Fruit fly (Drosophila melanogaster) whole organism: Measurements from ENCODE around the gene CG46435.

ENCODE experiments used
- CG8478 ChIP-seq: fragments of >200 bp; optimal IDR thresholded peaks from 2 replicates; lab custom pipeline; 2018; ENCODE audit warnings: inconsistent platforms
- Dll ChIP-seq: fragments of >200 bp; optimal IDR thresholded peaks from 2 replicates; lab custom pipeline; 2017
- EcR ChIP-seq, 2 experiments: fragments of >200 bp; optimal IDR thresholded peaks; 2 replicates each; lab custom pipeline; 2017; ENCODE audit warnings: missing biosample characterization in 2 of 2, missing genetic modification characterization in 2 of 2, missing genetic modification reagents in 2 of 2
- pan ChIP-seq: fragments of >200 bp; optimal IDR thresholded peaks from 2 replicates; lab custom pipeline; 2017
- psq ChIP-seq: fragments of >200 bp; optimal IDR thresholded peaks from 2 replicates; lab custom pipeline; 2017
- usp ChIP-seq: fragments of >200 bp; optimal IDR thresholded peaks from 2 replicates; lab custom pipeline; 2017; ENCODE audit warnings: missing biosample characterization, missing genetic modification characterization, mixed read lengths

CG46435 gene

dm6 chr3L:19568999-19569398, 24.1 kb downstream of the CG46435 start:
- TF ChIP-seq EcR (GFP tag; optimal IDR thresholded peaks at IDR 0.05; lab: Kevin White, UChicago), result no peak
- TF ChIP-seq usp (GFP tag; lab: Kevin White, UChicago), result no peak
- no peak for TF ChIP-seq CG8478 (lab: Kevin White, UChicago)
- TF ChIP-seq pan (lab: Kevin White, UChicago), result no peak
- TF ChIP-seq psq, result no peak
- TF ChIP-seq Dll (lab: Kevin White, UChicago), result no peak

dm6 chr3L:19569407-19569806, 24.5 kb downstream of the CG46435 start:
- no peak for TF ChIP-seq usp (GFP tag; lab: Kevin White, UChicago)
- TF ChIP-seq Dll (lab: Kevin White, UChicago), result no peak
- TF ChIP-seq psq, result no peak
- no peak for TF ChIP-seq pan (lab: Kevin White, UChicago)
- TF ChIP-seq CG8478 (lab: Kevin White, UChicago), result no peak
- no peak for TF ChIP-seq EcR (GFP tag; optimal IDR thresholded peaks at IDR 0.05; lab: Kevin White, UChicago)

- TF ChIP-seq usp (GFP tag; lab: Kevin White, UChicago), result no peak
- no peak for TF ChIP-seq Dll (lab: Kevin White, UChicago)
- no peak for TF ChIP-seq pan (lab: Kevin White, UChicago)
- no peak for TF ChIP-seq CG8478 (lab: Kevin White, UChicago)
- TF ChIP-seq EcR (GFP tag; optimal IDR thresholded peaks at IDR 0.05; lab: Kevin White, UChicago), result no peak
- no peak for TF ChIP-seq psq
These were observed 29.5 kb downstream of the CG46435 start for dm6 chr3L:19574452-19574851.

dm6 chr3L:19575650-19576049, 30.7 kb downstream of the CG46435 start:
- no peak for TF ChIP-seq CG8478 (lab: Kevin White, UChicago)
- TF ChIP-seq EcR (GFP tag; optimal IDR thresholded peaks at IDR 0.05; lab: Kevin White, UChicago), result no peak
- no peak for TF ChIP-seq Dll (lab: Kevin White, UChicago)

- TF ChIP-seq EcR (GFP tag; optimal IDR thresholded peaks at IDR 0.05; lab: Kevin White, UChicago), result no peak
- no peak for TF ChIP-seq CG8478 (lab: Kevin White, UChicago)
- TF ChIP-seq Dll (lab: Kevin White, UChicago), result no peak
- TF ChIP-seq usp (GFP tag; lab: Kevin White, UChicago), result no peak
- no peak for TF ChIP-seq psq
- TF ChIP-seq pan (lab: Kevin White, UChicago), result no peak
These were observed 34.4 kb downstream of the CG46435 start for dm6 chr3L:19579346-19579745.

- no peak for TF ChIP-seq usp (GFP tag; lab: Kevin White, UChicago)
- TF ChIP-seq EcR (GFP tag; optimal IDR thresholded peaks at IDR 0.05; lab: Kevin White, UChicago), result no peak
- TF ChIP-seq psq, result no peak
- TF ChIP-seq CG8478 (lab: Kevin White, UChicago), result no peak
- TF ChIP-seq Dll (lab: Kevin White, UChicago), result no peak
- no peak for TF ChIP-seq pan (lab: Kevin White, UChicago)
These were observed 35.9 kb downstream of the CG46435 start for dm6 chr3L:19580709-19581227.

dm6 chr3L:19584369-19584915, 39.5 kb downstream of the CG46435 start, which contains the start of gene Shal:
Gene Shal, minus strand, starts transcription at chr3L:19584568.
- TF ChIP-seq Dll (lab: Kevin White, UChicago), result no peak
- no peak for TF ChIP-seq usp (GFP tag; lab: Kevin White, UChicago)
- no peak for TF ChIP-seq CG8478 (lab: Kevin White, UChicago)
- no peak for TF ChIP-seq EcR (GFP tag; optimal IDR thresholded peaks at IDR 0.05; lab: Kevin White, UChicago)
- TF ChIP-seq psq, result no peak
- no peak for TF ChIP-seq pan (lab: Kevin White, UChicago)

- TF ChIP-seq usp (GFP tag; lab: Kevin White, UChicago) (no peak), CG8478 (lab: Kevin White, UChicago) (no peak), EcR (GFP tag; optimal IDR thresholded peaks at IDR 0.05; lab: Kevin White, UChicago) (no peak), psq (no peak), pan (lab: Kevin White, UChicago) (no peak), Dll (lab: Kevin White, UChicago) (no peak)
These were observed 41.1 kb downstream of the CG46435 start, which contains the start of the genes CG9231 and CG9330 for dm6 chr3L:19585979-19586378. Gene CG9231, minus strand, starts transcription at chr3L:19586003. Gene CG9330, plus strand, starts transcription at chr3L:19586253.

- TF ChIP-seq Dll (lab: Kevin White, UChicago) (no peak), pan (lab: Kevin White, UChicago) (no peak), psq (no peak), EcR (GFP tag; optimal IDR thresholded peaks at IDR 0.05; lab: Kevin White, UChicago) (no peak), usp (GFP tag; lab: Kevin White, UChicago) (no peak), CG8478 (lab: Kevin White, UChicago) (no peak)
These were observed 45.5 kb downstream of the CG46435 start, which contains the start of gene CG14100 for dm6 chr3L:19590422-19590821. Gene CG14100, minus strand, starts transcription at chr3L:19590524.
